Worm (Caenorhabditis elegans) whole organism, L4 larva: ENCODE measurements around the gene Y75B8A.28.

ENCODE experiments used
- fkh-10 ChIP-seq: fragments of 150-350 bp; optimal IDR thresholded peaks from 2 replicates; lab custom pipeline; 2014; ENCODE audit warnings: missing biosample characterization, missing genetic modification reagents, missing genetic modification characterization

Gene Y75B8A.28

DNA sequence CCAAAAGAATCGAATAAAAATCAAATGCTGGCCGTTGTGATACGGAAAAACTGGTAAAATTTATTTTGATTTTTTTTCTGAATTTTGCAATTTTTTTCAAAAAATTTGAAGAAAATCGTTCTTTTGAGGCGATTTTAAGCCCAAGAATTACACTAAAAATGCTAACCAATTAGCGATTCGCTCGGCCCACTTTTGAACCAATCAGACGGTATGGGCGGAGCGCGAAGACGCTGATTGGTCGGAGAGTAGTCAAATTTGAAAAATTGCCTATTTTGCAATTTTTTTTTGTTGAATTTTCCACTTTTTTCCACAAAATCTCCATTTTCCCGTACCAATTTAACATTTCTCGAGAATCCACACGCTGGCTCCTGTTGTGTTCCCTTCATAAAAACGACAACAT lies 54.4 kb downstream of the Y75B8A.28 start (continued):
- no peak for TF ChIP-seq fkh-10 (GFP tag; lab: Kevin White, UChicago)
